Worm (Caenorhabditis elegans) whole organism, L3 larva: ENCODE measurements around the gene ceh-41.

Source experiments
- R02D3.7 ChIP-seq: fragments of 150-350 bp; optimal IDR thresholded peaks from 2 replicates; lab custom pipeline; 2014; ENCODE audit warnings: missing biosample characterization, missing genetic modification characterization
- aly-2 ChIP-seq: fragments of 150-350 bp; optimal IDR thresholded peaks from 2 replicates; lab custom pipeline; 2014; ENCODE audit warnings: missing biosample characterization, missing genetic modification characterization
- ceh-16 ChIP-seq: sonication (generic microtip); optimal IDR thresholded peaks from 2 replicates; lab custom pipeline; 2017; ENCODE audit warnings: missing biosample characterization, missing genetic modification characterization
- ceh-28 ChIP-seq: fragments of 150-350 bp; optimal IDR thresholded peaks from 2 replicates; lab custom pipeline; 2014; ENCODE audit warnings: missing biosample characterization, missing genetic modification reagents, missing genetic modification characterization
- ceh-82 ChIP-seq: fragments of 150-350 bp; optimal IDR thresholded peaks from 2 replicates; lab custom pipeline; 2014; ENCODE audit warnings: missing biosample characterization, missing genetic modification characterization
- ceh-9 ChIP-seq: sonication (generic microtip); optimal IDR thresholded peaks from 2 replicates; lab custom pipeline; 2018; ENCODE audit warnings: missing biosample characterization, missing genetic modification characterization
- egl-27 ChIP-seq: sonication (generic microtip); optimal IDR thresholded peaks from 4 replicates; lab custom pipeline; 2017; ENCODE audit warnings: missing biosample characterization, missing genetic modification reagents, missing genetic modification characterization
- egl-5 ChIP-seq: fragments of 150-350 bp; optimal IDR thresholded peaks from 2 replicates; lab custom pipeline; 2017; ENCODE audit warnings: missing biosample characterization, missing genetic modification reagents, missing genetic modification characterization, inconsistent platforms
- elt-1 ChIP-seq: fragments of 150-350 bp; optimal IDR thresholded peaks from 2 replicates; lab custom pipeline; 2014; ENCODE audit warnings: missing biosample characterization, missing genetic modification characterization
- elt-3 ChIP-seq, 3 experiments: fragments of 150-350 bp in 1 of 3; sonication (generic microtip) in 2 of 3; optimal IDR thresholded peaks; 2 replicates in 2 of 3; 4 replicates in 1 of 3; lab custom pipeline; 2014 to 2017; ENCODE audit warnings: missing biosample characterization in 3 of 3, missing genetic modification characterization in 3 of 3
- eor-1 ChIP-seq, 2 experiments: fragments of 150-350 bp; optimal IDR thresholded peaks; 2 replicates each; lab custom pipeline; 2014 to 2018; ENCODE audit warnings: missing biosample characterization in 2 of 2, missing genetic modification characterization in 2 of 2
- fkh-2 ChIP-seq: fragments of 150-350 bp; optimal IDR thresholded peaks from 2 replicates; lab custom pipeline; 2014; ENCODE audit warnings: missing biosample characterization, missing genetic modification reagents, missing genetic modification characterization
- hmg-11 ChIP-seq: sonication (generic microtip); optimal IDR thresholded peaks from 2 replicates; lab custom pipeline; 2016; ENCODE audit warnings: missing genetic modification characterization, missing compliant biosample characterization
- lin-15B ChIP-seq: fragments of 150-350 bp; optimal IDR thresholded peaks from 2 replicates; lab custom pipeline; 2014; ENCODE audit warnings: missing biosample characterization, missing genetic modification characterization
- mdl-1 ChIP-seq: fragments of 150-350 bp; optimal IDR thresholded peaks from 2 replicates; lab custom pipeline; 2014; ENCODE audit warnings: missing biosample characterization, missing genetic modification characterization
- nhr-11 ChIP-seq: fragments of 150-350 bp; optimal IDR thresholded peaks from 2 replicates; lab custom pipeline; 2014; ENCODE audit warnings: missing biosample characterization, missing genetic modification characterization
- nhr-25 ChIP-seq: sonication (generic microtip); optimal IDR thresholded peaks from 2 replicates; lab custom pipeline; 2017; ENCODE audit warnings: missing biosample characterization, missing genetic modification characterization
- nhr-67 ChIP-seq: fragments of 150-350 bp; optimal IDR thresholded peaks from 2 replicates; lab custom pipeline; 2014; ENCODE audit warnings: missing biosample characterization, missing genetic modification characterization
- nhr-77 ChIP-seq: fragments of 150-350 bp; optimal IDR thresholded peaks from 2 replicates; lab custom pipeline; 2014; ENCODE audit warnings: missing biosample characterization, missing genetic modification characterization
- pha-4 ChIP-seq: fragments of 150-350 bp; optimal IDR thresholded peaks from 2 replicates; lab custom pipeline; 2014; ENCODE audit warnings: missing biosample characterization, missing genetic modification reagents, missing genetic modification characterization
- pqm-1 ChIP-seq: fragments of 150-350 bp; optimal IDR thresholded peaks from 2 replicates; lab custom pipeline; 2017; ENCODE audit warnings: missing biosample characterization, missing genetic modification characterization, inconsistent platforms
- sea-2 ChIP-seq: fragments of 150-350 bp; sonication (generic microtip); optimal IDR thresholded peaks from 4 replicates; lab custom pipeline; 2014; ENCODE audit warnings: missing biosample characterization, missing genetic modification reagents, missing genetic modification characterization
- unc-39 ChIP-seq: sonication (generic microtip); optimal IDR thresholded peaks from 4 replicates; lab custom pipeline; 2017; ENCODE audit warnings: missing biosample characterization, missing genetic modification characterization
- unc-62 ChIP-seq: fragments of 150-350 bp; sonication (generic microtip); optimal IDR thresholded peaks from 4 replicates; lab custom pipeline; 2014; ENCODE audit warnings: missing biosample characterization, missing genetic modification reagents, missing genetic modification characterization
- ztf-4 ChIP-seq: fragments of 150-350 bp; optimal IDR thresholded peaks from 2 replicates; lab custom pipeline; 2014; ENCODE audit warnings: missing biosample characterization, missing genetic modification characterization

The ceh-41 gene

ce11 chrX:1821235-1821634 is 27.2 kb downstream of the ceh-41 start, which contains the start of gene C14E2.4:
C14E2.4 (minus strand) TSS chrX:1821335.
- TF ChIP-seq nhr-67 (tag; lab: Kevin White, UChicago): no peak
- no peak for TF ChIP-seq mdl-1
- TF ChIP-seq sea-2: no peak
- TF ChIP-seq aly-2 (tag; lab: Kevin White, UChicago): no peak
- no peak for TF ChIP-seq fkh-2

- TF ChIP-seq ceh-28 (no peak), ceh-9 (no peak), egl-5 (no peak), hmg-11 (no peak), elt-1 (tag; lab: Kevin White, UChicago) (no peak), nhr-77 (tag; lab: Kevin White, UChicago) (no peak), pha-4 (no peak), pqm-1 (tag; lab: Kevin White, UChicago) (no peak), unc-39 (tag; lab: Kevin White, UChicago) (no peak), eor-1 (tag; optimal IDR thresholded peaks at IDR 0.05; lab: Kevin White, UChicago) (no peak), nhr-11 (tag; lab: Kevin White, UChicago) (no peak)
Observed at ce11 chrX:1816106-1816505, 32.4 kb downstream of the ceh-41 start, which contains the start of gene C14E2.7. C14E2.7 (plus strand) TSS chrX:1816406.

DNA sequence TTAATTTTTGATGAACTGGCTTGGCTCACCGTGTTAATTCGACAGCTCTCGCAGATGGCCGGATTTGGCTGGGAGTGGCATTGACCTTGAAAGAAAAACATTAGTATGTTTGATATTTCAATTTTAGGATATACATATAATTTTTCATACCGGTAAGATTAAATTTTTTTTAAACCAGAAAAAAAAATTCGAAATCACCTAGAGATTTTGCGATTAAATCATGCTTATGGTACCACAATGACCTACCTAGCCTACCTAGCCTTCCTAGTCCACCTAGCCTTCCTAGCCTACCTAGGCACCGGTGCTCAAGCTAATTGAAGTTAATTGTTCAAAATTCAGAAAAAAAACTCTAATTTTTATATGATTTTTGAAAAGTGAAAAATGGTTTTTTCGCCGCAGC is 37.0 kb downstream of the ceh-41 start, which contains the start of gene C14E2.3:
Gene C14E2.3 (minus strand): TSS at position 101 of the 400 bp plus-strand sequence.
- TF ChIP-seq ceh-16 (tag; lab: Kevin White, UChicago): no peak
- no peak for TF ChIP-seq ceh-9
- TF ChIP-seq unc-39 (tag; lab: Kevin White, UChicago): no peak
- TF ChIP-seq ceh-82: no peak

ce11 chrX:1800980-1801506 is 47.4 kb downstream of the ceh-41 start, which contains the start of gene C14E2.11:
C14E2.11 (plus strand) TSS chrX:1801456.
- TF ChIP-seq fkh-2: no peak
- TF ChIP-seq elt-3 (tag; optimal IDR thresholded peaks at IDR 0.05; lab: Kevin White, UChicago): no peak
- no peak for TF ChIP-seq ztf-4 (tag; lab: Kevin White, UChicago)
- TF ChIP-seq nhr-25 (tag; lab: Kevin White, UChicago): no peak
- TF ChIP-seq lin-15B (tag; lab: Kevin White, UChicago): no peak
- TF ChIP-seq pqm-1 (tag; lab: Kevin White, UChicago): no peak
- TF ChIP-seq ceh-9: no peak
- TF ChIP-seq, all 47 proteins: peak for 0

- TF ChIP-seq ceh-16 (tag; lab: Kevin White, UChicago): no peak
- no peak for TF ChIP-seq R02D3.7 (tag; lab: Kevin White, UChicago)
- no peak for TF ChIP-seq egl-27 (tag; lab: Kevin White, UChicago)
- TF ChIP-seq unc-62 (GFP tag; lab: Kevin White, UChicago): no peak
Observed at ce11 chrX:1798543-1798942, 49.9 kb downstream of the ceh-41 start.
